Fruit fly (Drosophila melanogaster): ENCODE measurements around the gene Vps16B.

Vps16B gene

dm6 chr3R:29802753-29803313 lies 13.4 kb downstream of the Vps16B start, which contains the start of the genes Etfb and CG7789 (continued):
- TF ChIP-seq CG11723 (GFP tag; optimal IDR thresholded peaks at IDR 0.05) = no peak
- TF ChIP-seq salm (tag; optimal IDR thresholded peaks at IDR 0.05) = peak; percentile 31
- peak; percentile 40; the same call in 1 of the 2 replicates for TF ChIP-seq Poxn (GFP tag; IDR thresholded peaks at IDR 0.05)
- TF ChIP-seq kah (GFP tag; optimal IDR thresholded peaks at IDR 0.05) = peak; percentile 44
- TF ChIP-seq Hsf (GFP tag; optimal IDR thresholded peaks at IDR 0.05) = peak; percentile 83
- TF ChIP-seq CG12104 (GFP tag; optimal IDR thresholded peaks at IDR 0.05) = peak; percentile 51
- no peak for TF ChIP-seq jing (GFP tag; optimal IDR thresholded peaks at IDR 0.05)
- TF ChIP-seq CG1233 (GFP tag; optimal IDR thresholded peaks at IDR 0.05) = peak; percentile 47
- TF ChIP-seq luna (GFP tag; optimal IDR thresholded peaks at IDR 0.05) = peak; percentile 47
- TF ChIP-seq Dip2 (GFP tag; IDR thresholded peaks at IDR 0.05) = peak; percentile 29; the same call in 1 of the 2 replicates
- TF ChIP-seq HmgZ (tag; optimal IDR thresholded peaks at IDR 0.05) = peak; percentile 92
- no peak for TF ChIP-seq h (optimal IDR thresholded peaks at IDR 0.05)
- peak; percentile 46 for TF ChIP-seq CG17912 (GFP tag; optimal IDR thresholded peaks at IDR 0.05)
- peak; percentile 80 for TF ChIP-seq CG7786 (GFP tag; optimal IDR thresholded peaks at IDR 0.05)
- no peak for TF ChIP-seq ash1 (GFP tag; optimal IDR thresholded peaks at IDR 0.05)
- no peak for TF ChIP-seq Doc2 (GFP tag; IDR thresholded peaks at IDR 0.05)
- TF ChIP-seq lola (GFP tag; optimal IDR thresholded peaks at IDR 0.05) = peak in 1 of 3 experiments; percentile 43
- TF ChIP-seq aop (GFP tag; IDR thresholded peaks at IDR 0.05) = no peak
- TF ChIP-seq CG14667 (GFP tag; IDR thresholded peaks at IDR 0.05) = peak; percentile 36
- TF ChIP-seq cato (GFP tag; optimal IDR thresholded peaks at IDR 0.05; ENCODE audit: borderline replicate concordance) = peak; percentile 57
- no peak for TF ChIP-seq CG13296 (GFP tag; optimal IDR thresholded peaks at IDR 0.05)
- TF ChIP-seq ro (GFP tag; IDR thresholded peaks at IDR 0.05) = no peak
- peak; percentile 44 for TF ChIP-seq CG10654 (GFP tag; optimal IDR thresholded peaks at IDR 0.05)
- TF ChIP-seq toy (GFP tag; IDR thresholded peaks at IDR 0.05) = no peak; the same call in 1 of the 2 replicates
- TF ChIP-seq CG31388 (GFP tag; optimal IDR thresholded peaks at IDR 0.05) = no peak
- TF ChIP-seq pan (optimal IDR thresholded peaks at IDR 0.05) = no peak
- TF ChIP-seq pan (GFP tag; optimal IDR thresholded peaks at IDR 0.05 in 1 of 2, IDR thresholded peaks at IDR 0.05 in 1 of 2) = peak in 1 of 2 experiments; percentile 84
- TF ChIP-seq Gsc (GFP tag; IDR thresholded peaks at IDR 0.05) = no peak
- TF ChIP-seq CG4854 (GFP tag; optimal IDR thresholded peaks at IDR 0.05) = peak; percentile 24
- TF ChIP-seq Atf3 (GFP tag; optimal IDR thresholded peaks at IDR 0.05) = peak; percentile 64
- TF ChIP-seq CG6689 (GFP tag; IDR thresholded peaks at IDR 0.05) = peak; percentile 73
- TF ChIP-seq pita (GFP tag; optimal IDR thresholded peaks at IDR 0.05) = no peak
- TF ChIP-seq D19A (tag; optimal IDR thresholded peaks at IDR 0.05) = no peak
- TF ChIP-seq inv (GFP tag; IDR thresholded peaks at IDR 0.05; ENCODE audit: partially characterized antibody) = peak; percentile 71
- no peak for TF ChIP-seq tio (GFP tag; optimal IDR thresholded peaks at IDR 0.05)
- peak; percentile 37 to 94 for TF ChIP-seq crp (GFP tag; optimal IDR thresholded peaks at IDR 0.05)
- no peak for TF ChIP-seq usp (GFP tag; optimal IDR thresholded peaks at IDR 0.05)
- TF ChIP-seq Hmr (GFP tag; optimal IDR thresholded peaks at IDR 0.05) = no peak
- TF ChIP-seq sens (GFP tag) = peak; percentile 96
- TF ChIP-seq slou (GFP tag; optimal IDR thresholded peaks at IDR 0.05) = no peak
- peak; percentile 53 for TF ChIP-seq CG2712 (tag; optimal IDR thresholded peaks at IDR 0.05)
- peak; percentile 61 for TF ChIP-seq CG9727 (GFP tag; optimal IDR thresholded peaks at IDR 0.05)
- TF ChIP-seq gsb-n (tag; optimal IDR thresholded peaks at IDR 0.05) = no peak
- TF ChIP-seq CG10209 (GFP tag; optimal IDR thresholded peaks at IDR 0.05) = peak; percentile 59
- no peak for TF ChIP-seq Elba2 (GFP tag; optimal IDR thresholded peaks at IDR 0.05)
- no peak for TF ChIP-seq Lpt (GFP tag; optimal IDR thresholded peaks at IDR 0.05)
- TF ChIP-seq Doc3 (GFP tag; IDR thresholded peaks at IDR 0.05; ENCODE audit: partially characterized antibody) = peak; percentile 83
- no peak for TF ChIP-seq CG3065 (GFP tag; optimal IDR thresholded peaks at IDR 0.05)
- peak; percentile 75 for TF ChIP-seq CG9215 (GFP tag; IDR thresholded peaks at IDR 0.05)
- TF ChIP-seq Dip3 (GFP tag; optimal IDR thresholded peaks at IDR 0.05) = peak; percentile 69
- peak; percentile 72 for TF ChIP-seq CG18619 (GFP tag; optimal IDR thresholded peaks at IDR 0.05)
- peak; percentile 81 for TF ChIP-seq shn (GFP tag; optimal IDR thresholded peaks at IDR 0.05)

Measured in whole organism, embryonic.